Fruit fly (Drosophila melanogaster): ENCODE data around the gene Or85f.

Or85f gene

DNA sequence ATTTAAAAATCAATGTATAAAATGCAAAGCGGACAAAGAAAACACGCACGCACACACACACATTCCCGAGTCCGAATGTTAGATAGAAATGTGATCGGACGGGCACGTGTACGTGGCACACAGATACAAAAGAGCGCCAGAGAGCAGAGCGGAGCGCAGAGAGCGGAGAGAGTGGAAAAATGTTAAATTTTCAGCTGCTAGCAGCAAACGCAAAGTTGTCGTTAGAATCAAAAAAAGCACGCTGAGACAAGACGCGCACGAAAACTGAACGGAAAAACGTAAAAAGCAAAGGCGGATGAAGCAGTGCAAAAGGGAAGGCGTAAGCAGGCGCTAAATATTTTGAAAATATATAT lies 21.3 kb downstream of the Or85f start (continued):
- TF ChIP-seq D (optimal IDR thresholded peaks at IDR 0.05) (no peak), D (GFP tag; optimal IDR thresholded peaks at IDR 0.05) (no peak), Gug (GFP tag; IDR thresholded peaks at IDR 0.05) (no peak; the same call in 3 of the 4 replicates), H15 (GFP tag; IDR thresholded peaks at IDR 0.05) (no peak), CG10543 (GFP tag; optimal IDR thresholded peaks at IDR 0.05) (peak; percentile 33), pb (GFP tag; optimal IDR thresholded peaks at IDR 0.05) (no peak), CG14014 (GFP tag; IDR thresholded peaks at IDR 0.05) (no peak), E2f1 (GFP tag; IDR thresholded peaks at IDR 0.05) (no peak), Ptx1 (GFP tag; IDR thresholded peaks at IDR 0.05) (no peak), gcm (GFP tag; optimal IDR thresholded peaks at IDR 0.05) (peak; percentile 41), ranshi (GFP tag; IDR thresholded peaks at IDR 0.05) (no peak), kah (GFP tag; optimal IDR thresholded peaks at IDR 0.05) (peak; percentile 79), slbo (GFP tag; IDR thresholded peaks at IDR 0.05) (no peak), Sry-β (GFP tag; optimal IDR thresholded peaks at IDR 0.05) (no peak), sqz (GFP tag; optimal IDR thresholded peaks at IDR 0.05) (peak; percentile 66), Nf-YA (GFP tag; IDR thresholded peaks at IDR 0.05) (no peak), sr (GFP tag; IDR thresholded peaks at IDR 0.05) (no peak), CG3838 (GFP tag; optimal IDR thresholded peaks at IDR 0.05) (no peak), CG15011 (GFP tag; optimal IDR thresholded peaks at IDR 0.05) (no peak), peb (GFP tag; IDR thresholded peaks at IDR 0.05) (no peak), CG2116 (GFP tag; optimal IDR thresholded peaks at IDR 0.05) (no peak), fd64A (GFP tag; optimal IDR thresholded peaks at IDR 0.05) (no peak), CG4730 (GFP tag; IDR thresholded peaks at IDR 0.05) (no peak), emc (GFP tag; optimal IDR thresholded peaks at IDR 0.05) (no peak), tx (GFP tag; optimal IDR thresholded peaks at IDR 0.05) (no peak), Hand (GFP tag; optimal IDR thresholded peaks at IDR 0.05) (peak; percentile 25), MESR4 (GFP tag; optimal IDR thresholded peaks at IDR 0.05) (no peak), CrebB (tag; optimal IDR thresholded peaks at IDR 0.05) (peak; percentile 16), twi (tag; optimal IDR thresholded peaks at IDR 0.05) (no peak), crp (GFP tag; optimal IDR thresholded peaks at IDR 0.05) (no peak), prd (optimal IDR thresholded peaks at IDR 0.05) (no peak), prd (GFP tag; IDR thresholded peaks at IDR 0.05) (no peak), Dref (GFP tag; IDR thresholded peaks at IDR 0.05) (no peak), E2f2 (GFP tag; IDR thresholded peaks at IDR 0.05) (no peak), Eip74EF (GFP tag; optimal IDR thresholded peaks at IDR 0.05) (no peak), Poxn (GFP tag; IDR thresholded peaks at IDR 0.05) (no peak), CG18599 (GFP tag; optimal IDR thresholded peaks at IDR 0.05) (peak; percentile 24), CG6813 (GFP tag; optimal IDR thresholded peaks at IDR 0.05) (no peak), CG12744 (GFP tag; optimal IDR thresholded peaks at IDR 0.05) (no peak), dan (GFP tag; IDR thresholded peaks at IDR 0.05) (no peak), CG16815 (GFP tag; optimal IDR thresholded peaks at IDR 0.05) (no peak), vvl (GFP tag; IDR thresholded peaks at IDR 0.05) (no peak), tgo (GFP tag; IDR thresholded peaks at IDR 0.05) (no peak), CG11456 (GFP tag; IDR thresholded peaks at IDR 0.05) (no peak), Neu2 (GFP tag; optimal IDR thresholded peaks at IDR 0.05; ENCODE audit: borderline replicate concordance) (no peak), Lim3 (GFP tag; IDR thresholded peaks at IDR 0.05) (no peak), CG2129 (GFP tag; IDR thresholded peaks at IDR 0.05; ENCODE audit: partially characterized antibody) (no peak), tll (GFP tag; optimal IDR thresholded peaks at IDR 0.05) (no peak), ind (GFP tag; optimal IDR thresholded peaks at IDR 0.05) (no peak), CG15269 (tag; optimal IDR thresholded peaks at IDR 0.05) (no peak), CG30020 (tag; optimal IDR thresholded peaks at IDR 0.05) (no peak), CG10979 (tag; optimal IDR thresholded peaks at IDR 0.05) (no peak), Usf (GFP tag; optimal IDR thresholded peaks at IDR 0.05) (no peak)
